Worm (Caenorhabditis elegans) whole organism, dauer: ENCODE data around the gene cyp-34A5.

Experiments
- unc-62 ChIP-seq: sonication (generic microtip); optimal IDR thresholded peaks from 2 replicates; lab custom pipeline; 2017; ENCODE audit warnings: missing biosample characterization, missing genetic modification reagents, missing genetic modification characterization

cyp-34A5 gene

ce11 chrV:3970410-3970809 lies 12.9 kb upstream of the cyp-34A5 start, which contains the start of gene cyp-34A9:
cyp-34A9 (minus strand) TSS chrV:3970540.
- no peak for TF ChIP-seq unc-62

ce11 chrV:3969664-3970063 lies 12.2 kb upstream of the cyp-34A5 start:
- no peak for TF ChIP-seq unc-62

- no peak for TF ChIP-seq unc-62
These were observed 11.4 kb upstream of the cyp-34A5 start for ce11 chrV:3968929-3969328.

ce11 chrV:3967762-3968161 lies 10.3 kb upstream of the cyp-34A5 start, which contains the start of gene cyp-34A8:
cyp-34A8 (minus strand) TSS chrV:3967823.
- no peak for TF ChIP-seq unc-62

- TF ChIP-seq unc-62, result no peak
These were observed 6.2 kb upstream of the cyp-34A5 start, which contains the start of gene cyp-34A7 for ce11 chrV:3963715-3964114. cyp-34A7 (minus strand) TSS chrV:3963815.

ce11 chrV:3961235-3961634 lies 3.7 kb upstream of the cyp-34A5 start, which contains the start of gene cyp-34A6:
cyp-34A6 (minus strand) TSS chrV:3961335.
- no peak for TF ChIP-seq unc-62

- no peak for TF ChIP-seq unc-62
These were observed 3.8 kb downstream of the cyp-34A5 start, which contains the start of gene str-247 for ce11 chrV:3953739-3954138. str-247 (plus strand) TSS chrV:3954039.

ce11 chrV:3949723-3950122 lies 7.8 kb downstream of the cyp-34A5 start, which contains the start of gene dach-1:
dach-1 (plus strand) TSS chrV:3950023.
- TF ChIP-seq unc-62, result no peak

ce11 chrV:3945053-3945452 lies 12.5 kb downstream of the cyp-34A5 start, which contains the start of gene cyp-35B3:
cyp-35B3 (plus strand) TSS chrV:3945353.
- no peak for TF ChIP-seq unc-62

ce11 chrV:3943364-3943763 lies 14.1 kb downstream of the cyp-34A5 start:
- no peak for TF ChIP-seq unc-62

ce11 chrV:3941860-3942259 lies 15.6 kb downstream of the cyp-34A5 start, which contains the start of gene cyp-35B2:
cyp-35B2 (plus strand) TSS chrV:3942160.
- TF ChIP-seq unc-62, result no peak

ce11 chrV:3938789-3939188 lies 18.7 kb downstream of the cyp-34A5 start, which contains the start of gene cyp-35B1:
cyp-35B1 (plus strand) TSS chrV:3939032.
- TF ChIP-seq unc-62, result no peak

- no peak for TF ChIP-seq unc-62
These were observed 21.5 kb downstream of the cyp-34A5 start, which contains the start of gene cyp-35A5 for ce11 chrV:3935892-3936478. cyp-35A5 (plus strand) TSS chrV:3936326.

ce11 chrV:3931326-3931725 lies 26.2 kb downstream of the cyp-34A5 start, which contains the start of gene srx-63:
srx-63 (plus strand) TSS chrV:3931626.
- no peak for TF ChIP-seq unc-62

ce11 chrV:3929099-3929498 lies 28.4 kb downstream of the cyp-34A5 start, which contains the start of gene srx-64:
srx-64 (plus strand) TSS chrV:3929399.
- TF ChIP-seq unc-62, result no peak

- TF ChIP-seq unc-62, result no peak
These were observed 30.0 kb downstream of the cyp-34A5 start for ce11 chrV:3927522-3927921.

ce11 chrV:3922547-3922946 lies 35.0 kb downstream of the cyp-34A5 start:
- no peak for TF ChIP-seq unc-62

- no peak for TF ChIP-seq unc-62
These were observed 35.9 kb downstream of the cyp-34A5 start, which contains the start of gene srx-65 for ce11 chrV:3921635-3922034. srx-65 (plus strand) TSS chrV:3921935.
